Worm (Caenorhabditis elegans): ENCODE measurements around the gene C02G6.2.

DNA sequence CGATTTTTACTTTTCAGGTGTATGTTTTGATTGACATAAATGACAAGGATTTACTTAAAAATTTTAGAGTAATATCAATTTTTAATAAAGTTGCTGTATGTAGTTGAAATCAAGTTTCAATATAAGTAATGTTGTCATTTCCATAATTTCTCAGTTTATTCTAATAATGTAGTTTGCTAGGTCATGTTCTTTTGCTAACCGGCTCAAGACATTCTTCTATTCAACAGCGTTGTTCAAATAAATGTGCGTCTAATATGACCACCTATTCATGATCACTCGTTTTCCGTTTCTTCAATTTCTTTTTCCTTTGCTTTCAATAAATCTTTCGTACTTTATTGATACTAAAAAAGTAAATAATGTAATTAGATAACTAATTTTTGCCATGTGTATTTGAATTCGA lies 8.2 kb downstream of the C02G6.2 start, which contains the start of gene C02G6.3:
- TF ChIP-seq tra-4 (tag; optimal IDR thresholded peaks at IDR 0.05), result no peak
- TF ChIP-seq F13C5.2 (tag; optimal IDR thresholded peaks at IDR 0.05), result no peak
- TF ChIP-seq sea-1 (GFP tag; conservative IDR thresholded peaks at IDR 0.05), result no peak
- TF ChIP-seq hmbx-1 (tag; optimal IDR thresholded peaks at IDR 0.05), result no peak
- TF ChIP-seq flt-1 (GFP tag; IDR thresholded peaks at IDR 0.05), result no peak
- TF ChIP-seq hnd-1 (tag; optimal IDR thresholded peaks at IDR 0.05), result no peak
- no peak for TF ChIP-seq tbx-11 (GFP tag; IDR thresholded peaks at IDR 0.05)
- no peak for TF ChIP-seq scrt-1 (GFP tag; IDR thresholded peaks at IDR 0.05)
- TF ChIP-seq ceh-36 (tag; optimal IDR thresholded peaks at IDR 0.05), result no peak
- no peak for TF ChIP-seq ama-1 (optimal IDR thresholded peaks at IDR 0.05)
- TF ChIP-seq hmg-4 (GFP tag; optimal IDR thresholded peaks at IDR 0.05), result no peak
